Worm (Caenorhabditis elegans) whole organism, early embryonic: ENCODE results near the gene srx-9.

Experiments
- B0310.2 ChIP-seq: sonication (generic microtip); optimal IDR thresholded peaks from 2 replicates; lab custom pipeline; 2016; ENCODE audit warnings: mild to moderate bottlenecking, missing genetic modification characterization, missing compliant biosample characterization
- aly-1 ChIP-seq: sonication (generic microtip); optimal IDR thresholded peaks from 2 replicates; lab custom pipeline; 2016; ENCODE audit warnings: missing genetic modification characterization, missing compliant biosample characterization
- ama-1 ChIP-seq: fragments of 150-350 bp; optimal IDR thresholded peaks from 2 replicates; lab custom pipeline; 2014
- ets-7 ChIP-seq: sonication (generic microtip); optimal IDR thresholded peaks from 2 replicates; lab custom pipeline; 2016; ENCODE audit warnings: missing genotype, missing genetic modification characterization, missing compliant biosample characterization
- flt-1 ChIP-seq: fragments of 200-800 bp; sonication (Bioruptor generic); IDR thresholded peaks from 2 replicates; pipeline ENCODE4 v1.3.6; 2022; ENCODE audit warnings: missing genetic modification characterization, missing compliant biosample characterization
- hmbx-1 ChIP-seq: sonication (generic microtip); optimal IDR thresholded peaks from 2 replicates; lab custom pipeline; 2016; ENCODE audit warnings: mild to moderate bottlenecking, missing genetic modification characterization, missing compliant biosample characterization
- scrt-1 ChIP-seq: fragments of 200-800 bp; sonication (Bioruptor generic); IDR thresholded peaks from 2 replicates; pipeline ENCODE4 v1.3.6; 2022; ENCODE audit warnings: missing genetic modification characterization, missing compliant biosample characterization

DNA sequence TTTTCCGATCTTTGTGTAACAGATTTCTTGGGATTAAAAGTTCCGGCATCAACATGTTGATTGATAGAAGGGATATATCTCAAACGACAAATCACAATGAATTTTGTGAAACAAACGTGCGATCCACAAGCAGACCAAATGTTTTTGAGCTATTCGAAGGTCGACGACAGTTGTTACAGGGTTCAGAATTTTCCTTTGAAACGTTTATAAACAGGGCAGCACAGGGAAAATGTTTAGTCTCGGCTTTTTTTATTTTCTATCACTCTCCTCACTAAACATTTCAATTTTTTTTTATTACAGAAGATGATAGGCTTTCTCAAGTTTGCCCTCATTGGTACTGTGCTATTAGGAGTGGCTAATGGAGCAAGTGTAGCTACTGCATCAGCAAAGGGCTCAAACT is 30.3 kb downstream of the srx-9 start, which contains the start of gene exc-13:
- TF ChIP-seq hmbx-1 (tag; lab: Kevin White, UChicago), result no peak
- TF ChIP-seq scrt-1, result no peak
- TF ChIP-seq flt-1 (GFP tag; lab: Robert Waterston, UW), result no peak
- no peak for TF ChIP-seq ama-1
- no peak for TF ChIP-seq ets-7
- no peak for TF ChIP-seq aly-1 (tag; lab: Kevin White, UChicago)
- no peak for TF ChIP-seq B0310.2 (tag; lab: Kevin White, UChicago)
